Fruit fly (Drosophila melanogaster): ENCODE measurements around the gene CG12071.
A peak's percentile ranks its signal among the peaks of the same experiment; 100 is the strongest.

Gene CG12071

DNA sequence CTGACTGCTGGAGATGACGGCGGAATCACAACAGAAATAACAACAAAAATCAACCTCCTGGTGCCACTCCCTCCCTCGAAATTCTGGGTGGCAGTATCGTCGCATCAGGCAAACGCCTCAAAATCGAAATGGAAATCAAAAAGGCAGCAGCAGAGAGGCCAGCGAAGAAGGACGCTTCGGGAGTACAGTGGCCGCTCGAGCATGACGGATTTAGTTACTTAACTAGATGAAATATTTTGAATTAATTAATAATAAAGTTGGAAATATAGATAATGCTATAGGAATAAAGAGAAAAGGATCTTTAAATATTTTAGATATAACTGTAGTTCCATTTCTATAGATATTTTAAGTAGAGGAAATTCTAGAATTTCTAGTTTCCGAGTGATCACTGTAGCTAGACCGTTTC lies 15.5 kb downstream of the CG12071 start (continued):
- TF ChIP-seq sna (GFP tag; IDR thresholded peaks at IDR 0.05; ENCODE audit: partially characterized antibody) = no peak
- peak; percentile 24 for TF ChIP-seq tin (GFP tag; optimal IDR thresholded peaks at IDR 0.05)
- no peak for TF ChIP-seq her (GFP tag; optimal IDR thresholded peaks at IDR 0.05)
- no peak for TF ChIP-seq bab2 (GFP tag; optimal IDR thresholded peaks at IDR 0.05)
- TF ChIP-seq CG12104 (GFP tag; optimal IDR thresholded peaks at IDR 0.05) = no peak
- 0 out of 2 replicates have a peak, but pooled peaks have one; percentile 12 for TF ChIP-seq peb (GFP tag; IDR thresholded peaks at IDR 0.05)
- peak in 1 of 2 experiments; percentile 77 for TF ChIP-seq tll (GFP tag; optimal IDR thresholded peaks at IDR 0.05)
- peak; percentile 73 for TF ChIP-seq Xrp1 (GFP tag; IDR thresholded peaks at IDR 0.05)
- TF ChIP-seq scrt (GFP tag; optimal IDR thresholded peaks at IDR 0.05) = no peak
- no peak for TF ChIP-seq CG2875 (GFP tag; optimal IDR thresholded peaks at IDR 0.05)
- TF ChIP-seq CG6854 (GFP tag; optimal IDR thresholded peaks at IDR 0.05) = no peak
- no peak for TF ChIP-seq ham (GFP tag; IDR thresholded peaks at IDR 0.05)
- no peak for TF ChIP-seq cg (GFP tag; optimal IDR thresholded peaks at IDR 0.05)
- TF ChIP-seq emc (GFP tag; optimal IDR thresholded peaks at IDR 0.05) = no peak
- TF ChIP-seq HHEX (GFP tag; optimal IDR thresholded peaks at IDR 0.05) = no peak
- no peak for TF ChIP-seq kah (GFP tag; optimal IDR thresholded peaks at IDR 0.05)
- TF ChIP-seq dmrt99B (tag; optimal IDR thresholded peaks at IDR 0.05) = peak; percentile 55
- no peak for TF ChIP-seq CG4707 (GFP tag; optimal IDR thresholded peaks at IDR 0.05)
- no peak for TF ChIP-seq CG13287 (GFP tag; IDR thresholded peaks at IDR 0.05; ENCODE audit: partially characterized antibody)
- TF ChIP-seq nerfin-1 (tag; optimal IDR thresholded peaks at IDR 0.05) = peak; percentile 11
- TF ChIP-seq mam (GFP tag; optimal IDR thresholded peaks at IDR 0.05) = no peak
- peak; percentile 48 for TF ChIP-seq D19A (tag; optimal IDR thresholded peaks at IDR 0.05)
- TF ChIP-seq hth (optimal IDR thresholded peaks at IDR 0.05) = no peak
- TF ChIP-seq E2f2 (GFP tag; IDR thresholded peaks at IDR 0.05) = no peak
- no peak; the same call in 1 of the 2 replicates for TF ChIP-seq esg (GFP tag; conservative IDR thresholded peaks at IDR 0.05)
- TF ChIP-seq row (GFP tag; IDR thresholded peaks at IDR 0.05) = peak; percentile 86
- no peak for TF ChIP-seq Awh (GFP tag; IDR thresholded peaks at IDR 0.05)
- peak; percentile 17 for TF ChIP-seq CG13775 (GFP tag; optimal IDR thresholded peaks at IDR 0.05)
- TF ChIP-seq CG18476 (GFP tag; optimal IDR thresholded peaks at IDR 0.05) = no peak
- no peak for TF ChIP-seq NC2β (GFP tag; optimal IDR thresholded peaks at IDR 0.05)
- TF ChIP-seq croc (GFP tag; conservative IDR thresholded peaks at IDR 0.05) = peak; percentile 30; the same call in 1 of the 3 replicates
- no peak for TF ChIP-seq HmgZ (tag; optimal IDR thresholded peaks at IDR 0.05)
- TF ChIP-seq ftz-f1 (GFP tag; optimal IDR thresholded peaks at IDR 0.05) = no peak
- TF ChIP-seq sisA (GFP tag; IDR thresholded peaks at IDR 0.05) = 0 out of 2 replicates have a peak, but pooled peaks have one; percentile 21
- TF ChIP-seq Doc2 (GFP tag; IDR thresholded peaks at IDR 0.05) = no peak
- TF ChIP-seq fru (optimal IDR thresholded peaks at IDR 0.05) = no peak
- TF ChIP-seq lola (GFP tag; optimal IDR thresholded peaks at IDR 0.05) = peak in 1 of 3 experiments; percentile 66
- TF ChIP-seq CG9797 (GFP tag; optimal IDR thresholded peaks at IDR 0.05) = no peak
- TF ChIP-seq CG7987 (GFP tag; optimal IDR thresholded peaks at IDR 0.05) = no peak
- TF ChIP-seq CG8089 (GFP tag; optimal IDR thresholded peaks at IDR 0.05) = no peak
- no peak for TF ChIP-seq Opbp (GFP tag; IDR thresholded peaks at IDR 0.05; ENCODE audit: partially characterized antibody)
- TF ChIP-seq Pdp1 (GFP tag; optimal IDR thresholded peaks at IDR 0.05) = no peak
- 0 out of 2 replicates have a peak, but pooled peaks have one; percentile 17 for TF ChIP-seq H2.0 (GFP tag; IDR thresholded peaks at IDR 0.05)
- TF ChIP-seq CG13123 (GFP tag; optimal IDR thresholded peaks at IDR 0.05) = no peak
- no peak for TF ChIP-seq CG3281 (GFP tag; optimal IDR thresholded peaks at IDR 0.05)
- TF ChIP-seq CG11247 (GFP tag; IDR thresholded peaks at IDR 0.05) = no peak
- no peak for TF ChIP-seq ab (GFP tag; optimal IDR thresholded peaks at IDR 0.05)
- TF ChIP-seq crol (GFP tag; IDR thresholded peaks at IDR 0.05) = no peak
- no peak for TF ChIP-seq Side (GFP tag; optimal IDR thresholded peaks at IDR 0.05)
- TF ChIP-seq Ssrp (tag; optimal IDR thresholded peaks at IDR 0.05) = peak; percentile 21
- TF ChIP-seq CG14860 (GFP tag; IDR thresholded peaks at IDR 0.05; ENCODE audit: partially characterized antibody) = no peak
